Fruit fly (Drosophila melanogaster): ENCODE measurements around the gene Alp13.

- no peak for TF ChIP-seq Crg-1 (GFP tag; optimal IDR thresholded peaks at IDR 0.05)
- no peak for TF ChIP-seq CG7045 (GFP tag; optimal IDR thresholded peaks at IDR 0.05)
Measured at dm6 chr3R:10084179-10084647, 9.0 kb upstream of the Alp13 start.

Measured in whole organism, adult.